Fruit fly (Drosophila melanogaster): ENCODE data around the gene csw.
A peak's percentile ranks its signal among the peaks of the same experiment; 100 is the strongest.

Gene csw

DNA sequence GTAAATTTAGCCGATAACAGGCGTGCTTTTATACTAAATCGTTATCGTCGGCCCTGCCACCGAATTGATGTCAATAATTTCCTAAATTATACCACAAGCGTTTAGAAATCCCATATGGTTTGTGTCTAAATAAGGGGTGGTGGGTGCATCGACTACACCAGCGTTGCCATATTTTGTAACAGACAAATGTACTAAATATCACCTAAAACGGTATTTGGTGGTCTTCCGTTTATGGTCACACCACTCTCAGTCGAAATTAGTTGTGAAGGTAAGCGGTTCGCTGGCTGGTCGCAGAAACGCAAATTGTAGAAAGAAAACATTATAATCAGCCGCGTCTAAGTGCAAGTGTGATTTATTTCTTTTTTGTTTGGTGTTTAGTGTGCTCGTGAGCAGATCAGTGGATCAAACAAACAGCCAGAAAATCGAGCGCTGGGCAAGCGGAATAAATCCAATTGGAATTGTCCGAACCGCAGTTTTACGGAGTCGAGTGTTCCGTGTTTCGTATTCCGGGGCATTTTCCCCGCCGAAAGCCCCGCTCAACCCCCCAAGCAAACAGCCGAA lies 13.6 kb upstream of the csw start, which contains the start of the genes CG16903 and Unc-76 (continued):
- TF ChIP-seq CG33557 (GFP tag; optimal IDR thresholded peaks at IDR 0.05) (peak; percentile 53), Hr39 (optimal IDR thresholded peaks at IDR 0.05) (no peak), bcd (GFP tag; optimal IDR thresholded peaks at IDR 0.05) (no peak), CG9609 (GFP tag; optimal IDR thresholded peaks at IDR 0.05) (peak; percentile 35), chn (GFP tag; optimal IDR thresholded peaks at IDR 0.05) (no peak), CG30020 (tag; optimal IDR thresholded peaks at IDR 0.05) (peak; percentile 15), lilli (GFP tag; optimal IDR thresholded peaks at IDR 0.05) (peak; percentile 41), CG8290 (GFP tag; optimal IDR thresholded peaks at IDR 0.05) (peak; percentile 54), CG8290 (tag; optimal IDR thresholded peaks at IDR 0.05) (peak in 1 of 2 experiments; percentile 82), tio (GFP tag; optimal IDR thresholded peaks at IDR 0.05) (no peak), chif (GFP tag; optimal IDR thresholded peaks at IDR 0.05) (peak; percentile 16 to 33), ranshi (GFP tag; IDR thresholded peaks at IDR 0.05) (no peak), Bdp1 (GFP tag; optimal IDR thresholded peaks at IDR 0.05) (peak; percentile 20), Kr (GFP tag; optimal IDR thresholded peaks at IDR 0.05) (no peak), Fer2 (tag; optimal IDR thresholded peaks at IDR 0.05) (no peak), CG7839 (tag; optimal IDR thresholded peaks at IDR 0.05) (peak; percentile 20), unpg (GFP tag; optimal IDR thresholded peaks at IDR 0.05) (peak; percentile 36), ssp (GFP tag; IDR thresholded peaks at IDR 0.05) (peak; percentile 34; the same call in 1 of the 2 replicates), nom (GFP tag; optimal IDR thresholded peaks at IDR 0.05) (peak; percentile 69), ap (GFP tag; IDR thresholded peaks at IDR 0.05) (no peak), Hey (tag; optimal IDR thresholded peaks at IDR 0.05) (no peak), CG10979 (tag; optimal IDR thresholded peaks at IDR 0.05) (peak; percentile 18), ham (GFP tag; IDR thresholded peaks at IDR 0.05) (no peak), CG2199 (GFP tag; IDR thresholded peaks at IDR 0.05) (no peak), CG3163 (GFP tag; optimal IDR thresholded peaks at IDR 0.05) (peak; percentile 25), Hmx (GFP tag; optimal IDR thresholded peaks at IDR 0.05) (no peak), insv (GFP tag; optimal IDR thresholded peaks at IDR 0.05) (peak in 1 of 2 experiments; percentile 87), CG17361 (GFP tag; IDR thresholded peaks at IDR 0.05) (peak; percentile 31; the same call in 1 of the 3 replicates), Atf6 (GFP tag; IDR thresholded peaks at IDR 0.05) (peak; percentile 24; the same call in 1 of the 2 replicates), CG7786 (GFP tag; optimal IDR thresholded peaks at IDR 0.05) (peak; percentile 18), B-H2 (GFP tag; optimal IDR thresholded peaks at IDR 0.05) (peak; percentile 81), psq (GFP tag; optimal IDR thresholded peaks at IDR 0.05) (no peak), CG7357 (GFP tag; IDR thresholded peaks at IDR 0.05) (no peak), Taf1 (GFP tag; IDR thresholded peaks at IDR 0.05) (no peak), CG14014 (GFP tag; IDR thresholded peaks at IDR 0.05) (peak; percentile 18; the same call in 1 of the 2 replicates), fru (optimal IDR thresholded peaks at IDR 0.05) (no peak), CG10267 (tag; optimal IDR thresholded peaks at IDR 0.05) (peak; percentile 81), gsb (GFP tag; IDR thresholded peaks at IDR 0.05) (no peak), sc (optimal IDR thresholded peaks at IDR 0.05) (no peak), sc (GFP tag; optimal IDR thresholded peaks at IDR 0.05) (no peak), cad (GFP tag; optimal IDR thresholded peaks at IDR 0.05) (no peak), ro (GFP tag; IDR thresholded peaks at IDR 0.05) (no peak), CG34422 (GFP tag; IDR thresholded peaks at IDR 0.05) (0 out of 3 replicates have a peak, but pooled peaks have one; percentile 28), vnd (GFP tag; IDR thresholded peaks at IDR 0.05; ENCODE audit: partially characterized antibody) (no peak), CG8944 (GFP tag; optimal IDR thresholded peaks at IDR 0.05) (peak; percentile 1), CG9797 (GFP tag; optimal IDR thresholded peaks at IDR 0.05) (peak; percentile 100), sna (GFP tag; IDR thresholded peaks at IDR 0.05; ENCODE audit: partially characterized antibody) (no peak), CG3847 (GFP tag; IDR thresholded peaks at IDR 0.05) (peak; percentile 84), exex (tag; optimal IDR thresholded peaks at IDR 0.05) (peak; percentile 21), CG4360 (GFP tag; IDR thresholded peaks at IDR 0.05) (no peak), schlank (tag; optimal IDR thresholded peaks at IDR 0.05) (no peak), dmrt11E (tag; optimal IDR thresholded peaks at IDR 0.05) (peak; percentile 8)

Measured in whole organism, embryonic.